Fruit fly (Drosophila melanogaster) S2 (cell line): ENCODE results near the gene CG5151.

ENCODE experiments used
- CG8478 ChIP-seq: fragments of >200 bp; optimal IDR thresholded peaks from 2 replicates; lab custom pipeline; 2018
- CTCF ChIP-seq, 2 experiments: fragments of >200 bp; optimal IDR thresholded peaks; 2 replicates each; lab custom pipeline; 2018

- TF ChIP-seq CTCF (optimal IDR thresholded peaks at IDR 0.05; lab: Kevin White, UChicago): no peak
- TF ChIP-seq CG8478 (lab: Kevin White, UChicago): no peak
Observed at dm6 chr3L:16155547-16155946, 9.0 kb downstream of the CG5151 start.
